Worm (Caenorhabditis elegans) whole organism, late embryonic: ENCODE data around the gene C01C10.2.

ENCODE experiments used
- ceh-18 ChIP-seq: sonication (generic microtip); optimal IDR thresholded peaks from 2 replicates; lab custom pipeline; 2016; ENCODE audit warnings: missing genetic modification characterization, missing compliant biosample characterization
- ceh-9 ChIP-seq: sonication (generic microtip); optimal IDR thresholded peaks from 2 replicates; lab custom pipeline; 2016; ENCODE audit warnings: mild to moderate bottlenecking, missing genetic modification characterization, inconsistent platforms, missing compliant biosample characterization
- hlh-15 ChIP-seq: sonication (generic microtip); optimal IDR thresholded peaks from 2 replicates; lab custom pipeline; 2016; ENCODE audit warnings: missing genetic modification characterization, missing compliant biosample characterization
- nfya-1 ChIP-seq: sonication (generic microtip); optimal IDR thresholded peaks from 2 replicates; lab custom pipeline; 2017; ENCODE audit warnings: missing genetic modification characterization, mild to moderate bottlenecking, missing compliant biosample characterization, antibody characterized with exemption, moderate library complexity
- nhr-11 ChIP-seq: fragments of 150-350 bp; optimal IDR thresholded peaks from 2 replicates; lab custom pipeline; 2014; ENCODE audit warnings: missing biosample characterization, missing genetic modification characterization
- nhr-232 ChIP-seq: sonication (generic microtip); optimal IDR thresholded peaks from 2 replicates; lab custom pipeline; 2016; ENCODE audit warnings: missing genetic modification characterization, missing compliant biosample characterization
- pha-4 ChIP-seq: fragments of 150-350 bp; optimal IDR thresholded peaks from 2 replicates; lab custom pipeline; 2018; ENCODE audit warnings: missing biosample characterization, missing genetic modification reagents, missing genetic modification characterization
- unc-55 ChIP-seq: sonication (generic microtip); optimal IDR thresholded peaks from 2 replicates; lab custom pipeline; 2017; ENCODE audit warnings: missing biosample characterization, missing genetic modification reagents, missing genetic modification characterization
- unc-86 ChIP-seq: sonication (generic microtip); optimal IDR thresholded peaks from 2 replicates; lab custom pipeline; 2016; ENCODE audit warnings: missing genetic modification characterization, missing compliant biosample characterization

DNA sequence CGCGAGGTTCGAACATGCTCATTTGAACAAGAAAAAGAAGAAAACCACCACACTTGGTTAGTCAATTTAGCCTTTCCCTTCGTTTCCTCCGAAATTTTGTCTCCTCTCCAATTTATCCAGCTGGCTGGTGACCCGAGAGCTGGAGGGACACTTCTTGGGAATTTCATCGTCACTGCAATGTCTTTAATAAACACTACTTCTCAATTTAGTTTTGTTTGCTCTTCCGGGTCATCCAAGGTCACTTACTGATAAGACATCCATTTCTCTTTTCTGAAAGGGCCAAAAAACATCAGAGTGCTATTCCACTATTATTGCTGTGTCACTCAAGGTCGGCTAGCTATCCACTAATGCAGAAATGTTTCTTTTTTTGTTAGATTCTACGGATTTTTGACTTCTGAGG is 32.5 kb downstream of the C01C10.2 start, which contains the start of gene C10A4.3:
- no peak for TF ChIP-seq hlh-15
- TF ChIP-seq pha-4 (tag; lab: Kevin White, UChicago): no peak
- TF ChIP-seq unc-55 (GFP tag; lab: Kevin White, UChicago): no peak
- no peak for TF ChIP-seq nhr-232 (tag; lab: Kevin White, UChicago)
- no peak for TF ChIP-seq nhr-11
- TF ChIP-seq ceh-18 (tag; lab: Kevin White, UChicago): no peak
- no peak for TF ChIP-seq nfya-1 (tag; lab: Kevin White, UChicago)
- TF ChIP-seq unc-86 (tag; lab: Kevin White, UChicago): no peak
- TF ChIP-seq ceh-9 (tag; lab: Kevin White, UChicago): no peak
